Fruit fly (Drosophila melanogaster) whole organism, embryonic: Measurements from ENCODE around the gene HDAC6.

ENCODE experiments used
- Asciz ChIP-seq: fragments of 200-800 bp; sonication (Bioruptor generic); optimal IDR thresholded peaks from 2 replicates; lab custom pipeline; 2017; ENCODE audit warnings: missing biosample characterization, mild to moderate bottlenecking, missing genetic modification characterization, missing genetic modification reagents
- B-H1 ChIP-seq: fragments of 200-800 bp; sonication (Bioruptor generic); IDR thresholded peaks from 3 replicates; pipeline ENCODE4 v1.3.6; 2022; ENCODE audit warnings: missing biosample characterization, missing genetic modification characterization
- Bdp1 ChIP-seq: fragments of 200-800 bp; sonication (Bioruptor generic); optimal IDR thresholded peaks from 3 replicates; lab custom pipeline; 2016; ENCODE audit warnings: missing biosample characterization, missing genetic modification characterization
- CG1024 ChIP-seq: fragments of 200-800 bp; sonication (Bioruptor generic); IDR thresholded peaks from 2 replicates; pipeline ENCODE4 v1.3.6; 2022; ENCODE audit warnings: missing biosample characterization, missing genetic modification characterization
- CG10543 ChIP-seq: fragments of 200-800 bp; sonication (Bioruptor generic); optimal IDR thresholded peaks from 3 replicates; lab custom pipeline; 2017; ENCODE audit warnings: missing biosample characterization, mild to moderate bottlenecking, missing genetic modification characterization, moderate library complexity
- CG11085 ChIP-seq: fragments of 200-800 bp; sonication (Bioruptor generic); IDR thresholded peaks from 2 replicates; pipeline ENCODE4 v1.3.6; 2022; ENCODE audit warnings: missing biosample characterization, missing genetic modification characterization
- CG11695 ChIP-seq: fragments of 200-800 bp; sonication (Bioruptor generic); IDR thresholded peaks from 3 replicates; pipeline ENCODE4 v1.3.6; 2022; ENCODE audit warnings: missing biosample characterization, missing genetic modification characterization
- CG12104 ChIP-seq: fragments of 200-800 bp; sonication (Bioruptor generic); optimal IDR thresholded peaks from 3 replicates; lab custom pipeline; 2016; ENCODE audit warnings: missing biosample characterization, missing genetic modification characterization
- CG13424 ChIP-seq: fragments of 200-800 bp; sonication (Bioruptor generic); optimal IDR thresholded peaks from 2 replicates; lab custom pipeline; 2019; ENCODE audit warnings: missing biosample characterization, mild to moderate bottlenecking, missing genetic modification characterization, moderate library complexity
- CG14050 ChIP-seq: fragments of 200-800 bp; sonication (Bioruptor generic); IDR thresholded peaks from 3 replicates; pipeline ENCODE4 v1.3.6; 2022; ENCODE audit warnings: missing biosample characterization, missing genetic modification characterization
- CG14710 ChIP-seq: fragments of 200-800 bp; sonication (Bioruptor generic); optimal IDR thresholded peaks from 3 replicates; lab custom pipeline; 2019; ENCODE audit warnings: missing biosample characterization, mild to moderate bottlenecking, missing genetic modification characterization, moderate library complexity
- CG14965 ChIP-seq: fragments of 200-800 bp; sonication (Bioruptor generic); optimal IDR thresholded peaks from 2 replicates; lab custom pipeline; 2016; ENCODE audit warnings: missing biosample characterization, missing genetic modification characterization, borderline replicate concordance
- CG16779 ChIP-seq: fragments of 200-800 bp; sonication (Bioruptor generic); IDR thresholded peaks from 2 replicates; pipeline ENCODE4 v1.3.6; 2022; ENCODE audit warnings: missing biosample characterization, missing genetic modification characterization
- CG2678 ChIP-seq: fragments of 200-800 bp; sonication (Bioruptor generic); optimal IDR thresholded peaks from 3 replicates; lab custom pipeline; 2019; ENCODE audit warnings: missing biosample characterization, mild to moderate bottlenecking, missing genetic modification characterization, moderate library complexity
- CG2712 ChIP-seq: fragments of 200-800 bp; optimal IDR thresholded peaks from 3 replicates; lab custom pipeline; 2019; ENCODE audit warnings: missing biosample characterization, mild to moderate bottlenecking, missing genetic modification characterization, moderate library complexity
- CG30403 ChIP-seq: fragments of 200-800 bp; sonication (Bioruptor generic); optimal IDR thresholded peaks from 3 replicates; lab custom pipeline; 2016; ENCODE audit warnings: missing biosample characterization, missing genetic modification characterization
- CG3281 ChIP-seq: fragments of 200-800 bp; sonication (Bioruptor generic); optimal IDR thresholded peaks from 3 replicates; lab custom pipeline; 2017; ENCODE audit warnings: missing biosample characterization, mild to moderate bottlenecking, missing genetic modification characterization
- CG4424 ChIP-seq: fragments of 200-800 bp; sonication (Bioruptor generic); optimal IDR thresholded peaks from 3 replicates; lab custom pipeline; 2016; ENCODE audit warnings: missing biosample characterization, missing genetic modification characterization
- CG6683 ChIP-seq: fragments of 200-800 bp; sonication (Bioruptor generic); optimal IDR thresholded peaks from 2 replicates; lab custom pipeline; 2017; ENCODE audit warnings: missing biosample characterization, mild to moderate bottlenecking, missing genetic modification characterization, missing genetic modification reagents
- CG6689 ChIP-seq: fragments of 200-800 bp; sonication (Bioruptor generic); IDR thresholded peaks from 2 replicates; pipeline ENCODE4 v1.3.6; 2022; ENCODE audit warnings: missing biosample characterization, missing genetic modification characterization
- CG7839 ChIP-seq: fragments of 200-800 bp; sonication (Bioruptor generic); optimal IDR thresholded peaks from 3 replicates; lab custom pipeline; 2018; ENCODE audit warnings: missing biosample characterization, mild to moderate bottlenecking, missing genetic modification characterization, moderate library complexity
- CG8944 ChIP-seq: fragments of 200-800 bp; sonication (Bioruptor generic); optimal IDR thresholded peaks from 3 replicates; lab custom pipeline; 2016; ENCODE audit warnings: missing biosample characterization, missing genetic modification characterization
- CG9797 ChIP-seq: fragments of 200-800 bp; sonication (Bioruptor generic); optimal IDR thresholded peaks from 3 replicates; lab custom pipeline; 2018; ENCODE audit warnings: missing biosample characterization, mild to moderate bottlenecking, missing genetic modification characterization
- CHES-1-like ChIP-seq: fragments of 200-800 bp; sonication (Bioruptor generic); optimal IDR thresholded peaks from 2 replicates; lab custom pipeline; 2016; ENCODE audit warnings: missing biosample characterization, missing genetic modification characterization
- CoRest ChIP-seq: fragments of 200-800 bp; sonication (Bioruptor generic); optimal IDR thresholded peaks from 3 replicates; lab custom pipeline; 2018; ENCODE audit warnings: missing biosample characterization, mild to moderate bottlenecking, missing genetic modification characterization, moderate library complexity
- D19A ChIP-seq: fragments of 200-800 bp; optimal IDR thresholded peaks from 3 replicates; lab custom pipeline; 2019; ENCODE audit warnings: missing biosample characterization, mild to moderate bottlenecking, missing genetic modification characterization, moderate library complexity
- Doc2 ChIP-seq: fragments of 200-800 bp; sonication (Bioruptor generic); IDR thresholded peaks from 2 replicates; pipeline ENCODE4 v1.3.6; 2022; ENCODE audit warnings: missing biosample characterization, missing genetic modification characterization
- ERR ChIP-seq: fragments of 200-800 bp; sonication (Bioruptor generic); optimal IDR thresholded peaks from 2 replicates; lab custom pipeline; 2016; ENCODE audit warnings: missing biosample characterization, missing genetic modification characterization
- Gug ChIP-seq: fragments of 200-800 bp; sonication (Bioruptor generic); IDR thresholded peaks from 4 replicates; pipeline ENCODE4 v1.3.6; 2022; ENCODE audit warnings: missing biosample characterization, missing genetic modification characterization
- Hr51 ChIP-seq, 2 experiments: fragments of 200-800 bp; sonication (Bioruptor generic); optimal IDR thresholded peaks; 2 replicates in 1 of 2; 3 replicates in 1 of 2; lab custom pipeline; 2016 to 2018; ENCODE audit warnings: missing biosample characterization in 2 of 2, missing genetic modification characterization in 2 of 2, mild to moderate bottlenecking in 1 of 2, moderate library complexity in 1 of 2
- Kr ChIP-seq: fragments of 200-800 bp; sonication (Bioruptor generic); optimal IDR thresholded peaks from 2 replicates; lab custom pipeline; 2017; ENCODE audit warnings: missing biosample characterization, mild to moderate bottlenecking, missing genetic modification characterization
- Ssrp ChIP-seq: fragments of 200-800 bp; sonication (Bioruptor generic); optimal IDR thresholded peaks from 2 replicates; lab custom pipeline; 2018; ENCODE audit warnings: missing biosample characterization, mild to moderate bottlenecking, missing genetic modification characterization, moderate library complexity
- al ChIP-seq: fragments of 200-800 bp; sonication (Bioruptor generic); IDR thresholded peaks from 2 replicates; pipeline ENCODE4 v1.3.6; 2022; ENCODE audit warnings: missing biosample characterization, missing genetic modification characterization
- ato ChIP-seq: fragments of 200-800 bp; sonication (Bioruptor generic); IDR thresholded peaks from 2 replicates; pipeline ENCODE4 v1.3.6; 2022; ENCODE audit warnings: missing biosample characterization, missing genetic modification characterization; ENCODE audit not compliant: partially characterized antibody
- az2 ChIP-seq: fragments of 200-800 bp; sonication (Bioruptor generic); optimal IDR thresholded peaks from 3 replicates; lab custom pipeline; 2016; ENCODE audit warnings: missing biosample characterization, missing genetic modification characterization
- fd3F ChIP-seq: fragments of 200-800 bp; sonication (Bioruptor generic); optimal IDR thresholded peaks from 2 replicates; lab custom pipeline; 2018; ENCODE audit warnings: missing biosample characterization, mild to moderate bottlenecking, missing genetic modification characterization, moderate library complexity
- grau ChIP-seq: fragments of 200-800 bp; optimal IDR thresholded peaks from 3 replicates; lab custom pipeline; 2019; ENCODE audit warnings: missing biosample characterization, mild to moderate bottlenecking, missing genetic modification characterization, moderate library complexity
- gro ChIP-seq: fragments of 200-800 bp; sonication (Bioruptor generic); optimal IDR thresholded peaks from 2 replicates; lab custom pipeline; 2016; ENCODE audit warnings: missing biosample characterization, missing genetic modification characterization
- h ChIP-seq: fragments of >200 bp; optimal IDR thresholded peaks from 2 replicates; lab custom pipeline; 2017
- hb ChIP-seq: fragments of 200-800 bp; sonication (Bioruptor generic); IDR thresholded peaks from 3 replicates; pipeline ENCODE4 v1.3.6; 2022; ENCODE audit warnings: missing biosample characterization, missing genetic modification characterization; ENCODE audit not compliant: partially characterized antibody
- her ChIP-seq: fragments of 200-800 bp; sonication (Bioruptor generic); optimal IDR thresholded peaks from 2 replicates; lab custom pipeline; 2016; ENCODE audit warnings: missing biosample characterization, missing genetic modification characterization
- klu ChIP-seq: fragments of 200-800 bp; sonication (Bioruptor generic); IDR thresholded peaks from 2 replicates; pipeline ENCODE4 v1.3.6; 2022; ENCODE audit warnings: missing biosample characterization, missing genetic modification characterization
- nerfin-1 ChIP-seq: fragments of 200-800 bp; sonication (Bioruptor generic); optimal IDR thresholded peaks from 3 replicates; lab custom pipeline; 2019; ENCODE audit warnings: missing biosample characterization, mild to moderate bottlenecking, missing genetic modification characterization, moderate library complexity
- nerfin-2 ChIP-seq: fragments of 200-800 bp; sonication (Bioruptor generic); IDR thresholded peaks from 2 replicates; pipeline ENCODE4 v1.3.6; 2022; ENCODE audit warnings: missing biosample characterization, missing genetic modification characterization; ENCODE audit not compliant: partially characterized antibody
- org-1 ChIP-seq: fragments of 200-800 bp; sonication (Bioruptor generic); optimal IDR thresholded peaks from 2 replicates; lab custom pipeline; 2017; ENCODE audit warnings: missing biosample characterization, missing genetic modification characterization
- peb ChIP-seq: fragments of 200-800 bp; sonication (Bioruptor generic); IDR thresholded peaks from 2 replicates; pipeline ENCODE4 v1.3.6; 2022; ENCODE audit warnings: missing biosample characterization, missing genetic modification characterization
- pum ChIP-seq: fragments of 200-800 bp; sonication (Bioruptor generic); optimal IDR thresholded peaks from 2 replicates; lab custom pipeline; 2016; ENCODE audit warnings: missing biosample characterization, missing genetic modification characterization
- row ChIP-seq: fragments of 200-800 bp; sonication (Bioruptor generic); IDR thresholded peaks from 3 replicates; pipeline ENCODE4 v1.3.6; 2022; ENCODE audit warnings: missing biosample characterization, missing genetic modification characterization
- sim ChIP-seq: fragments of 200-800 bp; sonication (Bioruptor generic); IDR thresholded peaks from 2 replicates; pipeline ENCODE4 v1.3.6; 2022; ENCODE audit warnings: missing biosample characterization, missing genetic modification characterization
- tll ChIP-seq, 2 experiments: fragments of 200-800 bp in 1 of 2; fragments of >200 bp in 1 of 2; sonication (Bioruptor generic) in 1 of 2; optimal IDR thresholded peaks; 2 replicates each; lab custom pipeline; 2017 to 2019; ENCODE audit warnings: missing biosample characterization in 2 of 2, missing genetic modification characterization in 2 of 2, mild to moderate bottlenecking in 1 of 2, moderate library complexity in 1 of 2

The HDAC6 gene

DNA sequence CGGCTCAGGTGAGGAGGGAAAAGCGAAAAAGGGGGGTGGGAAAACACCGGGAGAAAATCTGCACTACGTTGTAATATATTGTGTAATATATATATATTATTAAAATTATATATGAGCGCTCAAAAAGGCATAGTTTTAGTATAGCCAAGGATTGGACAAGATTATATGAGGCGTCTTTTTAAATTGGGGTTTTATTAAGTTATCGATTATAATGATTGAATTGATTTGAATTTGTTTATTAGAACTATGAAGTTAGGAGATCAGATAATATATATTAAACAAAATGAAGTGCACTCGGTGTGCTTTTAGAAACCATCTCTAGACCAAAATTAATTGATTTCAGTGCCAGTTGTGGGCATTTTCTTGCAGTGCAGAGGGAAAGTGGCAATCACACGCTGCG lies 30.5 kb downstream of the HDAC6 start (continued):
- no peak for TF ChIP-seq ato (GFP tag; lab: Robert Waterston, UW)
- no peak for TF ChIP-seq CG16779
- TF ChIP-seq row (GFP tag; lab: Robert Waterston, UW), result 0 out of 3 replicates have a peak, but pooled peaks have one; percentile 21
- TF ChIP-seq CG8944 (GFP tag; lab: Kevin White, UChicago), result no peak
- TF ChIP-seq CG12104 (GFP tag; lab: Kevin White, UChicago), result no peak

DNA sequence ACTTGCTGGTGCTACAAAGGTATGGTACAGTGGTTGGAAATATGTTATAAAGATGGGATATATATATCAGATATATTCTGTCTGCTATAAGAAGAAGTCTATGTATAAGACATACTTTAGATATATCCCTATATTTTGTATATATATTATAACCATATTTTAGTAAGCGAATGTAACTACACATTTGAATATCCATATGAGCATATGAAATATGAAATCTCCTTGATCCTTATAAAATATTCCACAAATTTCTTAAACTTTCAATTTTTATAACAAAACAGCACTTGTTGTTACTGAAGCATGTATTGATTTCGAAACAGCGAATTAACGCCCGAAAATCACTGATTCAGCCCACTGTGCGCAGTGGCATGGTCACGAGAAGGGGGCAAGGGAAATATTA lies 31.4 kb downstream of the HDAC6 start:
- TF ChIP-seq al (GFP tag; lab: Robert Waterston, UW) (no peak), klu (GFP tag; lab: Robert Waterston, UW) (no peak), az2 (GFP tag; lab: Kevin White, UChicago) (peak; percentile 10), D19A (tag; lab: Kevin White, UChicago) (peak; percentile 43), sim (no peak), CG12104 (GFP tag; lab: Kevin White, UChicago) (no peak), CG9797 (GFP tag; lab: Kevin White, UChicago) (no peak), pum (GFP tag; lab: Kevin White, UChicago) (no peak), CG1024 (GFP tag; lab: Robert Waterston, UW) (no peak), CG14050 (GFP tag; lab: Robert Waterston, UW) (no peak), CG2678 (peak; percentile 55), CG4424 (GFP tag; lab: Kevin White, UChicago) (peak; percentile 31), CG30403 (peak; percentile 21), Bdp1 (GFP tag; lab: Kevin White, UChicago) (no peak), CG2712 (tag; lab: Kevin White, UChicago) (peak; percentile 59), hb (GFP tag; lab: Robert Waterston, UW) (no peak), CG14710 (tag; lab: Kevin White, UChicago) (peak; percentile 41), peb (GFP tag; lab: Robert Waterston, UW) (no peak), Gug (no peak), CG11695 (GFP tag; lab: Robert Waterston, UW) (no peak), CG7839 (tag; lab: Kevin White, UChicago) (peak; percentile 23), gro (GFP tag; lab: Kevin White, UChicago) (no peak), CG6683 (no peak), her (GFP tag; lab: Kevin White, UChicago) (no peak), CG11085 (GFP tag; lab: Robert Waterston, UW) (no peak), nerfin-1 (no peak), CHES-1-like (GFP tag; lab: Kevin White, UChicago) (no peak), fd3F (GFP tag; lab: Kevin White, UChicago) (no peak), Doc2 (GFP tag; lab: Robert Waterston, UW) (no peak), nerfin-2 (no peak), CG6689 (GFP tag; lab: Robert Waterston, UW) (0 out of 2 replicates have a peak, but pooled peaks have one; percentile 12), grau (tag; lab: Kevin White, UChicago) (peak; percentile 43), Ssrp (tag; lab: Kevin White, UChicago) (peak; percentile 36), CG3281 (GFP tag; lab: Kevin White, UChicago) (peak; percentile 2), h (lab: Kevin White, UChicago) (no peak), CG14965 (GFP tag; lab: Kevin White, UChicago) (no peak), CG13424 (tag; lab: Kevin White, UChicago) (peak; percentile 48), org-1 (no peak), tll (GFP tag; optimal IDR thresholded peaks at IDR 0.05; lab: Kevin White, UChicago) (no peak), CG10543 (no peak), CoRest (tag; lab: Kevin White, UChicago) (peak; percentile 45), Hr51 (GFP tag; optimal IDR thresholded peaks at IDR 0.05; lab: Kevin White, UChicago) (peak in 1 of 2 experiments; percentile 25), ERR (GFP tag; lab: Kevin White, UChicago) (no peak), B-H1 (GFP tag; lab: Robert Waterston, UW) (no peak), Kr (GFP tag; lab: Kevin White, UChicago) (no peak), Asciz (GFP tag; lab: Kevin White, UChicago) (peak; percentile 15)
